Fruit fly (Drosophila melanogaster): Measurements from ENCODE around the gene CG14879.

CG14879 gene

DNA sequence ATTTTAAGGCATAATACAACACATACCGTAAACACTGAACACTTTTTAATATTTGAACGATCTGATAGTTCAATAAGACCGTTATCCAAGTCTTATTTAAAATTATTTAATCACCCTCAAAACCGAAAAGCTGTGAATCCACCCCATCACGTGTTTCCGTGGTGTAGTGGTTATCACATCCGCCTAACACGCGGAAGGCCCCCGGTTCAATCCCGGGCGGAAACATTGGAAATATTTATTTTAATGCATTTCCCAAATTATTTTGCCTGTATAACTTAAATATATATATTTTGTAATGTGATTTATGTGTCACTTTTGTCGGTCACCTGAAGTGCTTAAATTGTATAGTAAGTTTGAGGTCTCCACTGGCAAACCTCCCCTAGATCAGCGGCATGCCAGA lies 27.5 kb downstream of the CG14879 start, which contains the start of gene CG44044:
TSS of gene CG44044 (plus strand) at position 301 of the 400 bp plus-strand sequence.
- TF ChIP-seq CG9948 (tag; optimal IDR thresholded peaks at IDR 0.05) (no peak), gl (tag; optimal IDR thresholded peaks at IDR 0.05) (no peak), CG10348 (GFP tag; IDR thresholded peaks at IDR 0.05) (no peak), CG8301 (tag; optimal IDR thresholded peaks at IDR 0.05) (no peak), CG17806 (tag; optimal IDR thresholded peaks at IDR 0.05) (no peak), Pif1A (GFP tag; optimal IDR thresholded peaks at IDR 0.05) (no peak), CG13204 (GFP tag; optimal IDR thresholded peaks at IDR 0.05) (no peak), Snoo (tag; optimal IDR thresholded peaks at IDR 0.05) (no peak), CG12605 (GFP tag; IDR thresholded peaks at IDR 0.05) (no peak), fd96Ca (GFP tag; IDR thresholded peaks at IDR 0.05) (no peak)

dm6 chr3R:16316747-16317146 lies 32.3 kb downstream of the CG14879 start:
- TF ChIP-seq D1 (tag; optimal IDR thresholded peaks at IDR 0.05) (no peak), Pif1B (GFP tag; optimal IDR thresholded peaks at IDR 0.05) (no peak), CG9948 (tag; optimal IDR thresholded peaks at IDR 0.05) (no peak), CG13204 (GFP tag; optimal IDR thresholded peaks at IDR 0.05) (peak; percentile 54), CG17806 (tag; optimal IDR thresholded peaks at IDR 0.05) (no peak), CG8301 (tag; optimal IDR thresholded peaks at IDR 0.05) (no peak), rn (GFP tag; IDR thresholded peaks at IDR 0.05) (no peak), gl (tag; optimal IDR thresholded peaks at IDR 0.05) (peak; percentile 15), CG34367 (tag; optimal IDR thresholded peaks at IDR 0.05) (no peak), CG4496 (GFP tag; IDR thresholded peaks at IDR 0.05) (peak; percentile 54; the same call in 2 of the 3 replicates), Ets98B (GFP tag; IDR thresholded peaks at IDR 0.05) (no peak), Snoo (tag; optimal IDR thresholded peaks at IDR 0.05) (peak; percentile 15), CG32121 (GFP tag; IDR thresholded peaks at IDR 0.05) (no peak), CG14655 (GFP tag; optimal IDR thresholded peaks at IDR 0.05) (no peak), CG10348 (GFP tag; IDR thresholded peaks at IDR 0.05) (no peak), EcR (GFP tag; optimal IDR thresholded peaks at IDR 0.05) (peak; percentile 80), Pif1A (GFP tag; optimal IDR thresholded peaks at IDR 0.05) (peak; percentile 30), CG8159 (tag; optimal IDR thresholded peaks at IDR 0.05) (no peak), fd96Ca (GFP tag; IDR thresholded peaks at IDR 0.05) (no peak), CG15710 (tag; optimal IDR thresholded peaks at IDR 0.05) (no peak), CG12605 (GFP tag; IDR thresholded peaks at IDR 0.05) (no peak)

DNA sequence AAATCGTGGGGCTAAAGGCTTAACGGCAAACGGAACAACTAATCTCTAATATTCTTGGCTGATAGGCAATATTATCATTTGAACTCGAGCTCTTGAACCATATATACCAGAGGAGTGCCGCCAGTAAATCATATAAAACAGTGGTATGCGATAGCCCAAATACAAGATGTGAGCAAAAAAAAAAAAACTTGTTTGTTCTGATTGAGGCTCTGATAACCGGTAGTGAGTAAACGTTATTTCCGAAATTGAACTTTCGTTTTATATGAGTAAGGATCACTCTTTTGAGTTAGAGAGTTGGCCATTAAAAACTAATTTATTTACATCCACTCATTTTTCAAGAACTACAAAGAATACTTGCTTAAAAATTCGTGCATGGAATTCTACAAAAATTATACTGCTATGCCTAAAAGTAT lies 38.9 kb downstream of the CG14879 start:
- TF ChIP-seq D1 (tag; optimal IDR thresholded peaks at IDR 0.05): no peak
- no peak for TF ChIP-seq Pif1A (GFP tag; optimal IDR thresholded peaks at IDR 0.05)
- no peak for TF ChIP-seq CG13204 (GFP tag; optimal IDR thresholded peaks at IDR 0.05)
- TF ChIP-seq CG4496 (GFP tag; IDR thresholded peaks at IDR 0.05): no peak
- TF ChIP-seq fd96Ca (GFP tag; IDR thresholded peaks at IDR 0.05): no peak
- TF ChIP-seq gl (tag; optimal IDR thresholded peaks at IDR 0.05): no peak
- TF ChIP-seq CG8159 (tag; optimal IDR thresholded peaks at IDR 0.05): no peak
- TF ChIP-seq CG10348 (GFP tag; IDR thresholded peaks at IDR 0.05): no peak
- no peak for TF ChIP-seq CG12605 (GFP tag; IDR thresholded peaks at IDR 0.05)
- TF ChIP-seq Pif1B (GFP tag; optimal IDR thresholded peaks at IDR 0.05): no peak
- TF ChIP-seq CG34367 (tag; optimal IDR thresholded peaks at IDR 0.05): no peak
- no peak for TF ChIP-seq CG15710 (tag; optimal IDR thresholded peaks at IDR 0.05)
- no peak for TF ChIP-seq EcR (GFP tag; optimal IDR thresholded peaks at IDR 0.05)
- TF ChIP-seq CG17806 (tag; optimal IDR thresholded peaks at IDR 0.05): no peak
- TF ChIP-seq rn (GFP tag; IDR thresholded peaks at IDR 0.05): no peak
- no peak for TF ChIP-seq Snoo (tag; optimal IDR thresholded peaks at IDR 0.05)
- TF ChIP-seq CG8301 (tag; optimal IDR thresholded peaks at IDR 0.05): no peak

dm6 chr3R:16309302-16310080 lies 39.5 kb downstream of the CG14879 start:
- TF ChIP-seq Pif1A (GFP tag; optimal IDR thresholded peaks at IDR 0.05) (peak; percentile 10), D1 (tag; optimal IDR thresholded peaks at IDR 0.05) (no peak), CG15710 (tag; optimal IDR thresholded peaks at IDR 0.05) (peak; percentile 10), Pif1B (GFP tag; optimal IDR thresholded peaks at IDR 0.05) (no peak), CG32121 (GFP tag; IDR thresholded peaks at IDR 0.05) (peak; percentile 30; the same call in 1 of the 2 replicates), gl (tag; optimal IDR thresholded peaks at IDR 0.05) (no peak), CG8159 (tag; optimal IDR thresholded peaks at IDR 0.05) (peak; percentile 19), CG14655 (GFP tag; optimal IDR thresholded peaks at IDR 0.05) (no peak), CG13204 (GFP tag; optimal IDR thresholded peaks at IDR 0.05) (peak; percentile 67), CG12605 (GFP tag; IDR thresholded peaks at IDR 0.05) (0 out of 2 replicates have a peak, but pooled peaks have one; percentile 17), CG4496 (GFP tag; IDR thresholded peaks at IDR 0.05) (0 out of 3 replicates have a peak, but pooled peaks have one; percentile 42)

- TF ChIP-seq Pif1A (GFP tag; optimal IDR thresholded peaks at IDR 0.05) (no peak), EcR (GFP tag; optimal IDR thresholded peaks at IDR 0.05) (peak; percentile 69), D1 (tag; optimal IDR thresholded peaks at IDR 0.05) (no peak)
Measured at dm6 chr3R:16308057-16308456, 41.0 kb downstream of the CG14879 start.
